Fruit fly (Drosophila melanogaster) whole organism, wandering third instar larva: ENCODE results near the gene Hr78.

ENCODE experiments used
- dmrt93B ChIP-seq: fragments of 200-800 bp; sonication (Bioruptor generic); optimal IDR thresholded peaks from 2 replicates; lab custom pipeline; 2018; ENCODE audit warnings: missing biosample characterization, mild to moderate bottlenecking, missing genetic modification characterization
- jim ChIP-seq: fragments of 175-275, 200-325 bp; sonication (Bioruptor generic); optimal IDR thresholded peaks from 2 replicates; lab custom pipeline; 2016; ENCODE audit warnings: missing biosample characterization, mild to moderate bottlenecking, missing genetic modification characterization

- TF ChIP-seq dmrt93B (no peak), jim (GFP tag; lab: Kevin White, UChicago) (no peak)
Measured at dm6 chr3L:21465261-21466112, 31.8 kb downstream of the Hr78 start.
